Worm (Caenorhabditis elegans) whole organism, L2 larva: ENCODE measurements around the gene pqn-53.
A peak's percentile ranks its signal among the peaks of the same experiment; 100 is the strongest.

Experiments
- C34F6.9 ChIP-seq: fragments of 150-350 bp; optimal IDR thresholded peaks from 2 replicates; lab custom pipeline; 2014; ENCODE audit warnings: missing biosample characterization, missing genetic modification characterization
- F13H6.1 ChIP-seq: sonication (generic microtip); optimal IDR thresholded peaks from 2 replicates; lab custom pipeline; 2016; ENCODE audit warnings: missing genetic modification characterization, missing compliant biosample characterization
- R02D3.7 ChIP-seq: fragments of 150-350 bp; optimal IDR thresholded peaks from 2 replicates; lab custom pipeline; 2014; ENCODE audit warnings: missing biosample characterization, missing genetic modification characterization
- ZK546.5 ChIP-seq: sonication (generic microtip); optimal IDR thresholded peaks from 2 replicates; lab custom pipeline; 2017; ENCODE audit warnings: missing biosample characterization, missing genetic modification characterization
- aly-2 ChIP-seq: fragments of 150-350 bp; optimal IDR thresholded peaks from 2 replicates; lab custom pipeline; 2014; ENCODE audit warnings: missing biosample characterization, missing genetic modification characterization
- ama-1 ChIP-seq: fragments of 150-350 bp; optimal IDR thresholded peaks from 2 replicates; lab custom pipeline; 2018; ENCODE audit warnings: inconsistent platforms
- blmp-1 ChIP-seq: sonication (generic microtip); optimal IDR thresholded peaks from 2 replicates; lab custom pipeline; 2017; ENCODE audit warnings: missing genetic modification characterization, mild to moderate bottlenecking, missing compliant biosample characterization, antibody characterized with exemption, moderate library complexity; ENCODE audit not compliant: insufficient read depth
- ceh-16 ChIP-seq: fragments of 150-350 bp; optimal IDR thresholded peaks from 2 replicates; lab custom pipeline; 2014; ENCODE audit warnings: missing biosample characterization, missing genetic modification characterization
- ceh-82 ChIP-seq: fragments of 150-350 bp; optimal IDR thresholded peaks from 2 replicates; lab custom pipeline; 2014; ENCODE audit warnings: missing biosample characterization, missing genetic modification characterization
- crh-2 ChIP-seq: sonication (generic microtip); optimal IDR thresholded peaks from 2 replicates; lab custom pipeline; 2017; ENCODE audit warnings: missing biosample characterization, missing genetic modification characterization
- dmd-4 ChIP-seq: sonication (generic microtip); optimal IDR thresholded peaks from 2 replicates; lab custom pipeline; 2017; ENCODE audit warnings: missing biosample characterization, missing genetic modification characterization
- egl-27 ChIP-seq: sonication (generic microtip); optimal IDR thresholded peaks from 3 replicates; lab custom pipeline; 2017; ENCODE audit warnings: missing biosample characterization, missing genetic modification reagents, missing genetic modification characterization
- elt-1 ChIP-seq: fragments of 150-350 bp; optimal IDR thresholded peaks from 2 replicates; lab custom pipeline; 2014; ENCODE audit warnings: missing biosample characterization, missing genetic modification characterization
- elt-3 ChIP-seq: sonication (generic microtip); optimal IDR thresholded peaks from 2 replicates; lab custom pipeline; 2017; ENCODE audit warnings: missing biosample characterization, missing genetic modification characterization
- fos-1 ChIP-seq: fragments of 150-350 bp; optimal IDR thresholded peaks from 2 replicates; lab custom pipeline; 2014; ENCODE audit warnings: missing biosample characterization, missing genetic modification characterization
- gmeb-1 ChIP-seq: fragments of 150-350 bp; optimal IDR thresholded peaks from 2 replicates; lab custom pipeline; 2014; ENCODE audit warnings: missing biosample characterization, missing genetic modification characterization
- lin-11 ChIP-seq: fragments of 150-350 bp; sonication (generic microtip); optimal IDR thresholded peaks from 2 replicates; lab custom pipeline; 2014; ENCODE audit warnings: missing biosample characterization, missing genetic modification characterization, inconsistent platforms, mixed read lengths
- lin-13 ChIP-seq: fragments of 150-350 bp; optimal IDR thresholded peaks from 2 replicates; lab custom pipeline; 2014; ENCODE audit warnings: missing biosample characterization, missing genetic modification reagents, missing genetic modification characterization
- lin-39 ChIP-seq: fragments of 150-350 bp; optimal IDR thresholded peaks from 2 replicates; lab custom pipeline; 2014; ENCODE audit warnings: missing biosample characterization, missing genetic modification reagents, missing genetic modification characterization
- lsy-2 ChIP-seq, 2 experiments: fragments of 150-350 bp in 1 of 2; sonication (generic microtip) in 1 of 2; optimal IDR thresholded peaks; 2 replicates each; lab custom pipeline; 2014 to 2017; ENCODE audit warnings: missing biosample characterization in 2 of 2, missing genetic modification characterization in 2 of 2
- mbf-1 ChIP-seq: sonication (generic microtip); optimal IDR thresholded peaks from 2 replicates; lab custom pipeline; 2017; ENCODE audit warnings: missing biosample characterization, missing genetic modification characterization
- nhr-11 ChIP-seq: fragments of 150-350 bp; optimal IDR thresholded peaks from 2 replicates; lab custom pipeline; 2014; ENCODE audit warnings: missing biosample characterization, missing genetic modification characterization
- nhr-12 ChIP-seq: fragments of 150-350 bp; optimal IDR thresholded peaks from 2 replicates; lab custom pipeline; 2014; ENCODE audit warnings: missing biosample characterization, missing genetic modification characterization
- nhr-129 ChIP-seq: fragments of 150-350 bp; optimal IDR thresholded peaks from 2 replicates; lab custom pipeline; 2014; ENCODE audit warnings: missing biosample characterization, missing genetic modification characterization
- nhr-21 ChIP-seq: fragments of 150-350 bp; optimal IDR thresholded peaks from 2 replicates; lab custom pipeline; 2014; ENCODE audit warnings: missing biosample characterization, missing genetic modification characterization
- nhr-23 ChIP-seq: fragments of 150-350 bp; optimal IDR thresholded peaks from 2 replicates; lab custom pipeline; 2014; ENCODE audit warnings: missing biosample characterization, missing genetic modification reagents, missing genetic modification characterization
- nhr-237 ChIP-seq: fragments of 150-350 bp; optimal IDR thresholded peaks from 2 replicates; lab custom pipeline; 2014; ENCODE audit warnings: missing biosample characterization, missing genetic modification characterization
- nhr-25 ChIP-seq: fragments of 150-350 bp; sonication (generic microtip); optimal IDR thresholded peaks from 3 replicates; lab custom pipeline; 2014; ENCODE audit warnings: missing biosample characterization, missing genetic modification characterization
- peb-1 ChIP-seq: fragments of 150-350 bp; optimal IDR thresholded peaks from 2 replicates; lab custom pipeline; 2014; ENCODE audit warnings: missing biosample characterization, missing genetic modification characterization
- sem-4 ChIP-seq: fragments of 150-350 bp; optimal IDR thresholded peaks from 2 replicates; lab custom pipeline; 2014; ENCODE audit warnings: missing biosample characterization, missing genetic modification reagents, missing genetic modification characterization
- skn-1 ChIP-seq: sonication (generic microtip); optimal IDR thresholded peaks from 2 replicates; lab custom pipeline; 2017; ENCODE audit warnings: missing biosample characterization, missing genetic modification characterization
- sma-3 ChIP-seq: sonication (generic microtip); optimal IDR thresholded peaks from 2 replicates; lab custom pipeline; 2016; ENCODE audit warnings: missing genetic modification reagents, missing genetic modification characterization, missing compliant biosample characterization
- snpc-4 ChIP-seq: fragments of 150-350 bp; optimal IDR thresholded peaks from 2 replicates; lab custom pipeline; 2014; ENCODE audit warnings: missing biosample characterization, missing genetic modification characterization
- unc-39 ChIP-seq: fragments of 150-350 bp; optimal IDR thresholded peaks from 2 replicates; lab custom pipeline; 2014; ENCODE audit warnings: missing biosample characterization, missing genetic modification characterization
- unc-55 ChIP-seq: fragments of 150-350 bp; sonication (generic microtip); optimal IDR thresholded peaks from 3 replicates; lab custom pipeline; 2014; ENCODE audit warnings: missing biosample characterization, missing genetic modification reagents, missing genetic modification characterization
- unc-62 ChIP-seq: fragments of 150-350 bp; optimal IDR thresholded peaks from 2 replicates; lab custom pipeline; 2014; ENCODE audit warnings: missing biosample characterization, missing genetic modification reagents, missing genetic modification characterization
- ztf-1 ChIP-seq: fragments of 200-800 bp; sonication (Bioruptor generic); conservative IDR thresholded peaks from 2 replicates; pipeline ENCODE4 v1.3.6; 2022; ENCODE audit warnings: missing genetic modification characterization, missing compliant biosample characterization
- ztf-11 ChIP-seq: sonication (generic microtip); optimal IDR thresholded peaks from 2 replicates; lab custom pipeline; 2017; ENCODE audit warnings: missing biosample characterization, missing genetic modification characterization

The pqn-53 gene

ce11 chrV:12063036-12063435 is 2.2 kb downstream of the pqn-53 start, which contains the start of gene clh-6:
TSS of gene clh-6 (minus strand) at chrV:12063368.
- TF ChIP-seq nhr-21 (peak; percentile 0), C34F6.9 (tag; lab: Kevin White, UChicago) (no peak), fos-1 (tag; lab: Kevin White, UChicago) (no peak), ama-1 (lab: Kevin White, UChicago) (peak; percentile 58), skn-1 (tag; lab: Kevin White, UChicago) (no peak)

ce11 chrV:12059719-12060118 is 5.5 kb downstream of the pqn-53 start, which contains the start of gene R07B7.2:
TSS of gene R07B7.2 (minus strand) at chrV:12059753.
- TF ChIP-seq ama-1 (lab: Kevin White, UChicago) (no peak), lin-39 (tag; lab: Kevin White, UChicago) (no peak), R02D3.7 (tag; lab: Kevin White, UChicago) (no peak), lin-11 (tag; lab: Kevin White, UChicago) (no peak), nhr-129 (tag; lab: Kevin White, UChicago) (no peak), unc-39 (tag; lab: Kevin White, UChicago) (no peak), ceh-82 (no peak), aly-2 (no peak)

- no peak for TF ChIP-seq lin-11 (tag; lab: Kevin White, UChicago)
- no peak for TF ChIP-seq ama-1 (lab: Kevin White, UChicago)
- no peak for TF ChIP-seq nhr-237
- TF ChIP-seq C34F6.9 (tag; lab: Kevin White, UChicago): no peak
- TF ChIP-seq mbf-1 (tag; lab: Kevin White, UChicago): no peak
- no peak for TF ChIP-seq nhr-25 (tag; lab: Kevin White, UChicago)
- no peak for TF ChIP-seq sma-3 (GFP tag; lab: Kevin White, UChicago)
- TF ChIP-seq lsy-2 (tag; optimal IDR thresholded peaks at IDR 0.05; lab: Kevin White, UChicago): no peak
- TF ChIP-seq F13H6.1 (tag; lab: Kevin White, UChicago): no peak
- no peak for TF ChIP-seq elt-3 (tag; lab: Kevin White, UChicago)
- no peak for TF ChIP-seq nhr-129 (tag; lab: Kevin White, UChicago)
- TF ChIP-seq gmeb-1 (tag; lab: Kevin White, UChicago): no peak
These were observed 11.6 kb downstream of the pqn-53 start, which contains the start of gene F10C2.7 for ce11 chrV:12053598-12053997. TSS of gene F10C2.7 (plus strand) at chrV:12053898.

ce11 chrV:12048445-12048844 is 16.7 kb downstream of the pqn-53 start, which contains the start of gene dars-2:
TSS of gene dars-2 (plus strand) at chrV:12048745.
- TF ChIP-seq nhr-23 (tag; lab: Kevin White, UChicago) (no peak), unc-55 (GFP tag; lab: Kevin White, UChicago) (no peak), ceh-16 (tag; lab: Kevin White, UChicago) (no peak), nhr-25 (tag; lab: Kevin White, UChicago) (no peak), blmp-1 (no peak), aly-2 (no peak), C34F6.9 (tag; lab: Kevin White, UChicago) (no peak), lin-13 (GFP tag; lab: Kevin White, UChicago) (no peak), nhr-21 (no peak), skn-1 (tag; lab: Kevin White, UChicago) (no peak), sem-4 (tag; lab: Kevin White, UChicago) (no peak), nhr-11 (tag; lab: Kevin White, UChicago) (no peak), nhr-237 (no peak), sma-3 (GFP tag; lab: Kevin White, UChicago) (no peak), snpc-4 (tag; lab: Kevin White, UChicago) (no peak), nhr-12 (tag; lab: Kevin White, UChicago) (no peak), lin-39 (tag; lab: Kevin White, UChicago) (no peak)

ce11 chrV:12047735-12048134 is 17.5 kb downstream of the pqn-53 start:
- TF ChIP-seq dmd-4 (tag; lab: Kevin White, UChicago) (no peak), snpc-4 (tag; lab: Kevin White, UChicago) (peak; percentile 57), nhr-25 (tag; lab: Kevin White, UChicago) (no peak)

ce11 chrV:12045132-12045531 is 20.1 kb downstream of the pqn-53 start, which contains the start of gene F10C2.5:
TSS of gene F10C2.5 (plus strand) at chrV:12045432.
- TF ChIP-seq skn-1 (tag; lab: Kevin White, UChicago) (no peak), peb-1 (tag; lab: Kevin White, UChicago) (no peak), egl-27 (no peak), crh-2 (tag; lab: Kevin White, UChicago) (no peak), elt-3 (tag; lab: Kevin White, UChicago) (no peak), lin-39 (tag; lab: Kevin White, UChicago) (no peak), nhr-12 (tag; lab: Kevin White, UChicago) (no peak), unc-39 (tag; lab: Kevin White, UChicago) (no peak), nhr-21 (no peak), ZK546.5 (tag; lab: Kevin White, UChicago) (no peak), dmd-4 (tag; lab: Kevin White, UChicago) (no peak), nhr-25 (tag; lab: Kevin White, UChicago) (no peak), elt-1 (no peak), R02D3.7 (tag; lab: Kevin White, UChicago) (no peak), C34F6.9 (tag; lab: Kevin White, UChicago) (no peak), ztf-11 (no peak), unc-62 (GFP tag; lab: Kevin White, UChicago) (no peak), ztf-1 (GFP tag; lab: Robert Waterston, UW) (no peak)
